Worm (Caenorhabditis elegans): ENCODE results near the gene B0554.4.

B0554.4 gene

DNA sequence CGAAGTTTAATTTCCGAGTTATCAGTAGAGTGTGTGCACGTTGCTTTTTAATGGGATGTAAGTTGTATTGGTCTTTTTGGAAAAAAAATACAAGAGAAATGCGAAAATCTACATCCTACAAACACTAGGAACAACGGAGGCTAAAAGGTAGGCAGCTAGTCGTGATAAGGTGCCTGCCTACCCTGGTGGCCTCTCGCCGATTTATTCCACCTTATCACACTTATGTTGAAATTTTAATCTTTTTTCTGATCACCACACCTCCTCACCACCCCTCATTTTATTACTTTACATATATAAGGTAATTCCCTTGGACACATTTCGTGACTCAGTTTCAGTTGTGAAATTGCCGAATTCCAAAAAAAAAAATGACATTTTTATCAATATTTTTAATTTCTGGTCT, 6.8 kb upstream of the B0554.4 start, which contains the start of gene dod-20:
dod-20 (plus strand) TSS at position 301 of the 400 bp plus-strand sequence.
- TF ChIP-seq ztf-16 (tag; optimal IDR thresholded peaks at IDR 0.05) = no peak

DNA sequence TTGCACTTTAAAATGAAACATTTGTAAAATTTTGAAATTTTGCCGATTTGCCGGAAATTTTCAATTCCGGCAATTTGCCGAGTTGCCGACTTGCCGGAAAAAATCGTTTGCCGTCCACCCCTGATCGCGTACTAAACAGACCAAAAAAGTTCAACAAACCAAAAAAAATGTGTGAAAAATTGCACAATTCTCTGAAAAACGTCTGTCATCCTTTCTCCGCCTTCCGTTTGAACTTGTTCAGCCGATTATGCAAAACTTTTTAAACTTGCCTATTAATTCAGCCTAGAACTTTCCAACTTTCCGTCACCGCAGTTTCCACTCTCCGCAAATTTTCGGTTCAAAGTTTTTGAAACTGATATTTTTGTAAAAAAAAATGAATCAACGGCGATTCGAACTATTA, 4.8 kb upstream of the B0554.4 start, which contains the start of gene B0554.5:
B0554.5 (plus strand) TSS at position 301 of the 400 bp plus-strand sequence.
- TF ChIP-seq zip-5 (tag; optimal IDR thresholded peaks at IDR 0.05) (no peak), fkh-10 (GFP tag; optimal IDR thresholded peaks at IDR 0.05) (no peak), ceh-31 (tag; optimal IDR thresholded peaks at IDR 0.05) (no peak), ceh-14 (tag; optimal IDR thresholded peaks at IDR 0.05) (no peak)

DNA sequence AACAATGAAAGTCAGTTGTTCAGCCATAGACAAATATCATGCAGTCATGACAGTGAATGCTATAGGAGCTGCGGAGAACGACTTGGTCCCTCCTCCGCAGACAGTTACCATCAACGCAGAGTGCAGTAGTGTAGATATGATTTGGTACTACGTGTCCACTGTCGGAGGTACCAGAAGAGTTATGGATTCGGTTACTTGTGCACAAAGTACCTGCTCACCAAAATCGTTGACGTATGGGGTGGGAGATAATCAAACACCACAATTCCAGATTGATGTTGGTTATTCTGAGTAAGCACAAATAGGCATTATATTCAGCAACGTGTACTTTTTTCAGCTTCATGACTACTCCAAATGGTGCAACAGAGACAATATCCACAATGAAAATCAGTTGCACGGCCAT, 4.0 kb downstream of the B0554.4 start:
- TF ChIP-seq ceh-48 (tag; optimal IDR thresholded peaks at IDR 0.05) (no peak), ceh-14 (tag; optimal IDR thresholded peaks at IDR 0.05) (no peak), ceh-30 (tag; optimal IDR thresholded peaks at IDR 0.05) (no peak), fkh-10 (GFP tag; optimal IDR thresholded peaks at IDR 0.05) (no peak), ttx-3 (tag; optimal IDR thresholded peaks at IDR 0.05) (no peak), gmeb-2 (tag; optimal IDR thresholded peaks at IDR 0.05) (no peak), zip-5 (tag; optimal IDR thresholded peaks at IDR 0.05) (no peak), ref-2 (tag; optimal IDR thresholded peaks at IDR 0.05) (no peak), npax-4 (tag; optimal IDR thresholded peaks at IDR 0.05) (no peak), pqm-1 (tag; optimal IDR thresholded peaks at IDR 0.05) (no peak), ets-4 (tag; optimal IDR thresholded peaks at IDR 0.05) (no peak), C08G9.2 (tag; optimal IDR thresholded peaks at IDR 0.05) (no peak)

DNA sequence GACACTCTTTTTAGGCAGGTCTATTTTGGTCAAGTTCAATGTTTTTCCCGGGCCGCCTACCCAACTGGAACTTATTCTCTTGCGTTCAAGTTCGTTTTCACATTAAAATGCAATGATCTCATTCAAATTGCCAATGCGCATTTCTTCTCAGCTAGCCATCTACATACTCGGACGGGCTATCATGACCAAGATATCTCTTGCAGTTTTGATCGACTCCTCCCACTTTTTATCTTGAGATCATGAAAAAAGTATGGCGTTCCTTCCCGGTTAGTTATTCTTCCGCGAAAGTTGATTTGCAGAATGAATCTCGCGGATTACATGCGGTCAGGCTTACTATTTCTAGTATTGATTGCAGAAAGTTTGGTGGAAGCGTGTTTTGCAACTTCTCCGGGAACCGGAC, 5.0 kb downstream of the B0554.4 start, which contains the start of gene B0554.2:
B0554.2 (plus strand) TSS at position 301 of the 400 bp plus-strand sequence.
- TF ChIP-seq ceh-19 (GFP tag; optimal IDR thresholded peaks at IDR 0.05) (no peak), ref-2 (tag; optimal IDR thresholded peaks at IDR 0.05) (no peak), ets-4 (tag; optimal IDR thresholded peaks at IDR 0.05) (no peak)

DNA sequence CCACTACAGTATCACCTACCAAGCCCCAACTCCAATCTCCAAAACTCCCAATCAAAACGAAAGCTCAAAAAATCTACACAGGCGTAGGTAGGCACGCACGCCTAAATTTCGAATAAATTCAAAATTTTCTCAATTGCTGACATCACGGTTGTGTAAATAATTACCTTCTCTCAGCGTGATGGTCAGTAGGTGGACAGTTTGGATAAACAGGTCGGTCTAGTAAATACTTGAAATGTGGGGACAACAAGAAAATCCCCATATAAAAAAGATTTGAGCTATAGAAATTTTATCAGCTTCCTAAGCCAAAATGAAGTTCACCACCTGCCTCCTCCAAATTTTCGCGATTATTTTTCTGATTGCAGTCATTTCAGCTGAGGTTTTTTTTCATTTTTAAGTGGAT, 9.2 kb downstream of the B0554.4 start, which contains the start of gene B0554.1:
B0554.1 (plus strand) TSS at position 301 of the 400 bp plus-strand sequence.
- TF ChIP-seq npax-4 (tag; optimal IDR thresholded peaks at IDR 0.05) = no peak
- no peak for TF ChIP-seq tbx-2 (tag; optimal IDR thresholded peaks at IDR 0.05)
- TF ChIP-seq odd-2 (tag; optimal IDR thresholded peaks at IDR 0.05) = no peak
- no peak for TF ChIP-seq ceh-30 (tag; optimal IDR thresholded peaks at IDR 0.05)
- no peak for TF ChIP-seq zip-5 (tag; optimal IDR thresholded peaks at IDR 0.05)
- TF ChIP-seq nhr-11 (tag; optimal IDR thresholded peaks at IDR 0.05) = no peak
- TF ChIP-seq nhr-232 (tag; optimal IDR thresholded peaks at IDR 0.05) = no peak
- TF ChIP-seq gmeb-2 (tag; optimal IDR thresholded peaks at IDR 0.05) = no peak
- no peak for TF ChIP-seq fkh-6 (tag; optimal IDR thresholded peaks at IDR 0.05)
- no peak for TF ChIP-seq hlh-15 (tag; optimal IDR thresholded peaks at IDR 0.05)
- no peak for TF ChIP-seq ceh-31 (tag; optimal IDR thresholded peaks at IDR 0.05)
- no peak for TF ChIP-seq dve-1 (tag; optimal IDR thresholded peaks at IDR 0.05)
- TF ChIP-seq ceh-24 (tag; optimal IDR thresholded peaks at IDR 0.05) = no peak
- TF ChIP-seq pqm-1 (tag; optimal IDR thresholded peaks at IDR 0.05) = no peak
- no peak for TF ChIP-seq elt-2 (tag; optimal IDR thresholded peaks at IDR 0.05)
- TF ChIP-seq ceh-45 (GFP tag; IDR thresholded peaks at IDR 0.05) = no peak

DNA sequence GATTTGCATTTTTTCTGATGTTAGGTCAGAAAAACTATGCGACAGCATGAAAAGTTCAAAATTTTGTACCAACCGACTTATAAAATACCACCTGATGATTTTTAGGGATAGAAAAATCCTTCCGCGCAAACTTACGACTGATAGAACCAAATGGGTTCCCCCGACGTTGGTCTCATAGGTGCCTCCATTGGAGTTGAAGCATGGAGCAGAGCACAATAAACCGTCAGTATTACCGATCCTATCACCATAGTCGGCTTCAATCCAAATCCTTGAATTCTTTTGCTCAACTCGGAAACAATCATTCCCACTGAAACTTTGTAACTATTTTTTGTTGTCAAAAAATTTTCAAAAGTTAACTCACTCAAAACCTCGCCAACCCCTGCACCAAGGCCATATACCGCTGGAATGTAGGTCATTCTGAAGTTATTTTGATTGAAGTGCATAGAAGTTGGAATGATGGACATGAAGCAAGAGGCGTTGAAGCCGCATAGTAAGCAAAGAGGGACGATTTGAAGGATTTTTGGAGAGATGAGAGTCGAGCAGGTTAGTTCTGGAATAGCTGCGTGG, 10.3 kb downstream of the B0554.4 start:
- no peak for TF ChIP-seq odd-2 (tag; optimal IDR thresholded peaks at IDR 0.05)
- TF ChIP-seq ceh-48 (tag; optimal IDR thresholded peaks at IDR 0.05) = no peak
- TF ChIP-seq fkh-10 (GFP tag; optimal IDR thresholded peaks at IDR 0.05) = no peak
- no peak for TF ChIP-seq sdc-2 (tag; optimal IDR thresholded peaks at IDR 0.05)
- TF ChIP-seq nfya-1 (tag; optimal IDR thresholded peaks at IDR 0.05) = no peak
- no peak for TF ChIP-seq pax-1 (tag; optimal IDR thresholded peaks at IDR 0.05)
- no peak for TF ChIP-seq dve-1 (tag; optimal IDR thresholded peaks at IDR 0.05)
- no peak for TF ChIP-seq ets-4 (tag; optimal IDR thresholded peaks at IDR 0.05)

DNA sequence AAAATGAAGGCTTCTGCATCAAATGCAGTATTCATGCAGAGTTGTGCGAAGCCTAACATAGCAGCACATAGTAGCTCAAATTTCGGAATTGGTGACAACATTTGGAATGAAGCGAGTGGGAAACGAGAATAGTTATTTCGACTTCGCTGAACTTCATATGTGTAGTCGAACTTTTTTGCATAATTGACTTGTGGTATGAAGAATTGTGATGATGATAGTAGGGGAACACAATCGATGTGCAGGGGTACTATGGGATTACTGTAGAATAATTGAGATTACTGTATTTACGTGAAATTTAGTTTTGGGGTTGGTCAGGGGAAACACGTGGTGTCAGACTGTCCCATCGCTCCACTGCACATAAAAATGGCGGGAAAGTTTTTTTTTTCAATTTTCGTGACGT, 12.0 kb downstream of the B0554.4 start, which contains the start of gene B0554.7:
B0554.7 (minus strand) TSS at position 101 of the 400 bp plus-strand sequence.
- TF ChIP-seq fkh-6 (tag; optimal IDR thresholded peaks at IDR 0.05) (no peak), che-1 (tag; optimal IDR thresholded peaks at IDR 0.05) (no peak), ceh-22 (tag; optimal IDR thresholded peaks at IDR 0.05) (no peak), lim-6 (tag; optimal IDR thresholded peaks at IDR 0.05) (no peak), ceh-34 (tag; optimal IDR thresholded peaks at IDR 0.05) (no peak), elt-2 (tag; optimal IDR thresholded peaks at IDR 0.05) (no peak), ceh-30 (tag; optimal IDR thresholded peaks at IDR 0.05) (no peak), odd-2 (tag; optimal IDR thresholded peaks at IDR 0.05) (no peak), unc-86 (tag; optimal IDR thresholded peaks at IDR 0.05) (no peak), hlh-15 (tag; optimal IDR thresholded peaks at IDR 0.05) (no peak)
